Fruit fly (Drosophila melanogaster): ENCODE results near the gene CG18476.

Gene CG18476

DNA sequence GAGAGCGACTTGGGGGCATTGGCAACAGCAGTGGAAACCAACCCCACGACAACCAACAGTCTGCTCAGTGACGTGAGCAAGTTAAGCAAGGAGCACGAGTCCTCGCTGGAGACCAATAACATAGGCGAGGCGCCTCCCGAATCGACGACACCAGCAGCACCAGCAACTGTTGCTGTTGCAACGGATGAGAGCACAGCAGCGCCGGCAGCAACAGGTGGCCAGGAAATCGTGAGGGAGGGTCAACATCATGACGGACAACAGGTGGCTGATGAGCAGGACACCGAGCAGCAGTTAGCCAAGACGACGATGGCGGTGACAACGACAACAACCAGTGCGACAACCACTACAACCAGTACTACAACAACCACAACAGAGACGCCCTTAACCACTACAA lies 8.0 kb downstream of the CG18476 start:
- TF ChIP-seq Sry-β (GFP tag; optimal IDR thresholded peaks at IDR 0.05) (no peak), chinmo (GFP tag; IDR thresholded peaks at IDR 0.05; ENCODE audit: partially characterized antibody) (0 out of 4 replicates have a peak, but pooled peaks have one; percentile 16), CG12659 (GFP tag; optimal IDR thresholded peaks at IDR 0.05) (no peak), lmd (GFP tag; IDR thresholded peaks at IDR 0.05) (no peak), ham (GFP tag; IDR thresholded peaks at IDR 0.05) (no peak), Myb (GFP tag; optimal IDR thresholded peaks at IDR 0.05) (no peak), D19B (GFP tag; optimal IDR thresholded peaks at IDR 0.05) (no peak), NC2α (GFP tag; optimal IDR thresholded peaks at IDR 0.05) (no peak), Elba2 (GFP tag; optimal IDR thresholded peaks at IDR 0.05) (no peak), CkIIα-i1 (GFP tag; IDR thresholded peaks at IDR 0.05) (no peak), CG32772 (GFP tag; IDR thresholded peaks at IDR 0.05) (no peak), NfI (GFP tag; optimal IDR thresholded peaks at IDR 0.05) (no peak), Ets65A (GFP tag) (peak; percentile 41), CG10462 (GFP tag; optimal IDR thresholded peaks at IDR 0.05) (no peak), CG1792 (GFP tag; optimal IDR thresholded peaks at IDR 0.05) (no peak), Hand (GFP tag; optimal IDR thresholded peaks at IDR 0.05) (no peak), az2 (GFP tag; optimal IDR thresholded peaks at IDR 0.05) (no peak), Xrp1 (GFP tag; IDR thresholded peaks at IDR 0.05) (no peak), scrt (GFP tag; optimal IDR thresholded peaks at IDR 0.05) (peak; percentile 88), CG4360 (GFP tag; IDR thresholded peaks at IDR 0.05) (peak; percentile 25; the same call in 1 of the 2 replicates), jing (GFP tag; optimal IDR thresholded peaks at IDR 0.05) (no peak), CG14667 (GFP tag; IDR thresholded peaks at IDR 0.05) (no peak), CG6683 (GFP tag; optimal IDR thresholded peaks at IDR 0.05) (no peak), Deaf1 (tag; optimal IDR thresholded peaks at IDR 0.05) (peak; percentile 17), twi (tag; optimal IDR thresholded peaks at IDR 0.05) (no peak), Nf-YA (GFP tag; IDR thresholded peaks at IDR 0.05) (no peak), gce (GFP tag; IDR thresholded peaks at IDR 0.05) (no peak), CG8478 (optimal IDR thresholded peaks at IDR 0.05) (peak; percentile 83)

DNA sequence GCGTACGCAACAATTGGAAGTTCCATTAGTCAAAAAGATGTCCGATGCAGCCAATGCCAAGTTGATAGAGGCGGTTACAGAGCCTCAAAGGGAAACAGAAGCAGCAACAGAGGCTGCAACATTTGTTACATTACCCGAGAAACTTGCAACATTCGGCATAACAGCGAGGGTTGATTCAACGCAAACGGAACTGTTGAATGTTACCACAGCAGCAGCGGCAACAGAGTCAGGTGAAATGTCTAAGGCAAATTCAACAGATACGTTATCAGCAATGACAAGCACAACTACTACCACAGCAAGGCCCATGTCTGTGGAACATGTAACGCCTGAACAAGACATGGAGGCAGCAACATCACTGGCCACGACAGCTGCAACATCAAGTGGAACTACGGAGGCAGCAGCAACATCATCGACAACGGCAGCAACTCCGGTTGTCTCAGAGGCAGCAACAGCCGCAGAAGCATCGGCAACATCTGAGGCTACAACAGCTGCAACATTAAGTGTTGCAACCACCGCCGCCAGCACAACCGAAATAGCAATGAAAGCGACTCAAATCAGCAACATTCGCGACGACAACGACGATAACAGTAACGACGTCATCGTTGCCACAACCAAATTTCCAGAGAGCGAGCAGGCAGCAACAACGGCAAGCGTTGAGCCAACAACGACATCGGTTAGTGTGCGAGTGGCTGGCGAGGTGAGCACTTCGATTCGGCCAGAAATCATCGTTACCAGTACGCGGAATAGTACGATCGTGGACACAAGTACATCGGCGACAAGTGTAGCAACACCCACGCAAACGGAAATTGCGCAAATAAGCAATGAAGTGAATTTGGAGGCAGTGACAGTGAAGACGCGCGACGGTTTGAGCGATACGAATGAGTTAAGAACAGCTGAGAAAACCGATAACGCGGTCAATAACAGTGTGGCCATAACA lies 8.6 kb downstream of the CG18476 start:
- TF ChIP-seq inv (GFP tag; IDR thresholded peaks at IDR 0.05; ENCODE audit: partially characterized antibody) = no peak
- TF ChIP-seq CG13296 (GFP tag; optimal IDR thresholded peaks at IDR 0.05) = peak; percentile 0
- no peak for TF ChIP-seq CG2120 (GFP tag; optimal IDR thresholded peaks at IDR 0.05)
- TF ChIP-seq CG8290 (GFP tag; optimal IDR thresholded peaks at IDR 0.05) = no peak
- TF ChIP-seq CG8290 (tag; optimal IDR thresholded peaks at IDR 0.05) = no peak
- peak; percentile 66 for TF ChIP-seq Med (GFP tag)
- no peak for TF ChIP-seq CG1602 (GFP tag; optimal IDR thresholded peaks at IDR 0.05)
- TF ChIP-seq HmgZ (tag; optimal IDR thresholded peaks at IDR 0.05) = peak; percentile 14
- TF ChIP-seq CG2202 (tag; optimal IDR thresholded peaks at IDR 0.05) = no peak
- TF ChIP-seq CG5180 (GFP tag; optimal IDR thresholded peaks at IDR 0.05) = peak; percentile 77
- TF ChIP-seq CG13287 (GFP tag; IDR thresholded peaks at IDR 0.05; ENCODE audit: partially characterized antibody) = 0 out of 2 replicates have a peak, but pooled peaks have one; percentile 15
- TF ChIP-seq Deaf1 (tag; optimal IDR thresholded peaks at IDR 0.05) = peak; percentile 83
- no peak for TF ChIP-seq Hr3 (GFP tag; optimal IDR thresholded peaks at IDR 0.05)
- 0 out of 3 replicates have a peak, but pooled peaks have one; percentile 10 for TF ChIP-seq CG16813 (GFP tag; IDR thresholded peaks at IDR 0.05; ENCODE audit: partially characterized antibody)
- peak; percentile 6 for TF ChIP-seq cg (GFP tag; optimal IDR thresholded peaks at IDR 0.05)
- TF ChIP-seq crp (GFP tag; optimal IDR thresholded peaks at IDR 0.05) = peak in 1 of 2 experiments; percentile 19
- peak; percentile 99 for TF ChIP-seq CG11504 (tag; optimal IDR thresholded peaks at IDR 0.05)
- no peak for TF ChIP-seq fru (optimal IDR thresholded peaks at IDR 0.05)
- no peak for TF ChIP-seq ab (GFP tag; optimal IDR thresholded peaks at IDR 0.05)
- no peak for TF ChIP-seq C15 (GFP tag; IDR thresholded peaks at IDR 0.05)
- TF ChIP-seq Sox102F (GFP tag; optimal IDR thresholded peaks at IDR 0.05) = no peak
- no peak for TF ChIP-seq Ets65A (GFP tag)
- no peak for TF ChIP-seq br (optimal IDR thresholded peaks at IDR 0.05)
- no peak for TF ChIP-seq bigmax (GFP tag; optimal IDR thresholded peaks at IDR 0.05)
- peak; percentile 64 for TF ChIP-seq BtbVII (GFP tag; optimal IDR thresholded peaks at IDR 0.05)
